Fruit fly (Drosophila melanogaster): ENCODE results near the gene CG11679.

Gene CG11679

dm6 chrX:15762723-15763122 is 24.0 kb upstream of the CG11679 start, which contains the start of gene Polr3A:
Polr3A (plus strand) TSS chrX:15762956.
- TF ChIP-seq Ets21C (GFP tag; optimal IDR thresholded peaks at IDR 0.05) = no peak
- no peak for TF ChIP-seq dac (GFP tag; optimal IDR thresholded peaks at IDR 0.05)
- TF ChIP-seq pdm3 (GFP tag; optimal IDR thresholded peaks at IDR 0.05) = no peak
- no peak for TF ChIP-seq CG10669 (GFP tag; optimal IDR thresholded peaks at IDR 0.05)
- TF ChIP-seq CG3032 (tag; optimal IDR thresholded peaks at IDR 0.05) = no peak

dm6 chrX:15761298-15761640 is 22.5 kb upstream of the CG11679 start:
- TF ChIP-seq fkh (GFP tag; optimal IDR thresholded peaks at IDR 0.05) (no peak), CG6276 (GFP tag; optimal IDR thresholded peaks at IDR 0.05) (no peak), CG10669 (GFP tag; optimal IDR thresholded peaks at IDR 0.05) (no peak), CG15336 (GFP tag; IDR thresholded peaks at IDR 0.05) (no peak), CG6163 (GFP tag; IDR thresholded peaks at IDR 0.05) (no peak), CG1621 (tag; optimal IDR thresholded peaks at IDR 0.05) (no peak), Ets96B (tag; optimal IDR thresholded peaks at IDR 0.05) (no peak), spab (GFP tag; optimal IDR thresholded peaks at IDR 0.05) (no peak), fd85E (GFP tag; optimal IDR thresholded peaks at IDR 0.05) (no peak), CG11294 (GFP tag; IDR thresholded peaks at IDR 0.05) (no peak), CG10631 (GFP tag; optimal IDR thresholded peaks at IDR 0.05) (no peak), CG6808 (GFP tag; optimal IDR thresholded peaks at IDR 0.05) (no peak), CG7368 (GFP tag; optimal IDR thresholded peaks at IDR 0.05) (no peak), Eip93F (GFP tag; optimal IDR thresholded peaks at IDR 0.05) (no peak), CG32006 (GFP tag; optimal IDR thresholded peaks at IDR 0.05) (no peak), Hr38 (GFP tag; optimal IDR thresholded peaks at IDR 0.05) (no peak), eg (GFP tag; IDR thresholded peaks at IDR 0.05) (no peak)

- peak; percentile 36 for TF ChIP-seq fkh (GFP tag; optimal IDR thresholded peaks at IDR 0.05)
- TF ChIP-seq lz (GFP tag; optimal IDR thresholded peaks at IDR 0.05) = peak; percentile 3
- no peak for TF ChIP-seq Blimp-1 (GFP tag; optimal IDR thresholded peaks at IDR 0.05)
- TF ChIP-seq CG3919 (GFP tag; optimal IDR thresholded peaks at IDR 0.05) = no peak
- no peak for TF ChIP-seq Eip75B (GFP tag; optimal IDR thresholded peaks at IDR 0.05)
- TF ChIP-seq Eip78C (GFP tag) = peak; percentile 53
- TF ChIP-seq cyc (GFP tag; optimal IDR thresholded peaks at IDR 0.05) = peak; percentile 21
Measured at dm6 chrX:15760447-15761297, 21.9 kb upstream of the CG11679 start, which contains the start of the genes Graf and mRpL3. Graf (minus strand) TSS chrX:15760733. mRpL3 (plus strand) TSS chrX:15761248.

dm6 chrX:15759752-15760446 is 21.1 kb upstream of the CG11679 start:
- no peak for TF ChIP-seq CG11762 (GFP tag; optimal IDR thresholded peaks at IDR 0.05; ENCODE audit: insufficient read depth)
- no peak for TF ChIP-seq CG10669 (GFP tag; optimal IDR thresholded peaks at IDR 0.05)
- no peak for TF ChIP-seq fd85E (GFP tag; optimal IDR thresholded peaks at IDR 0.05)
- no peak for TF ChIP-seq achi (GFP tag; optimal IDR thresholded peaks at IDR 0.05)
- no peak for TF ChIP-seq Sox102F (GFP tag; optimal IDR thresholded peaks at IDR 0.05)
- TF ChIP-seq Sox14 (GFP tag; optimal IDR thresholded peaks at IDR 0.05) = no peak
- no peak for TF ChIP-seq vri (GFP tag; optimal IDR thresholded peaks at IDR 0.05)
- no peak for TF ChIP-seq CG15336 (GFP tag; IDR thresholded peaks at IDR 0.05)
- no peak for TF ChIP-seq Met (GFP tag; optimal IDR thresholded peaks at IDR 0.05)
- TF ChIP-seq CG4318 (GFP tag; optimal IDR thresholded peaks at IDR 0.05) = no peak
- TF ChIP-seq CG10631 (GFP tag; optimal IDR thresholded peaks at IDR 0.05) = no peak

Measured in whole organism, prepupa.